Worm (Caenorhabditis elegans) whole organism, mixed stage, embryonic: ENCODE measurements around the gene rcan-1.

Experiments used
- ces-1 ChIP-seq: fragments of 150-350 bp; optimal IDR thresholded peaks from 2 replicates; lab custom pipeline; 2014; ENCODE audit warnings: missing biosample characterization, missing genetic modification reagents, missing genetic modification characterization
- elt-1 ChIP-seq: sonication (generic microtip); optimal IDR thresholded peaks from 2 replicates; lab custom pipeline; 2017; ENCODE audit warnings: missing genetic modification characterization, mild to moderate bottlenecking, missing compliant biosample characterization, antibody characterized with exemption, moderate library complexity, borderline replicate concordance; ENCODE audit not compliant: insufficient read depth
- mep-1 ChIP-seq: fragments of 150-350 bp; optimal IDR thresholded peaks from 2 replicates; lab custom pipeline; 2017; ENCODE audit warnings: missing biosample characterization, missing genetic modification reagents, missing genetic modification characterization, inconsistent platforms
- nhr-76 ChIP-seq: sonication (generic microtip); optimal IDR thresholded peaks from 2 replicates; lab custom pipeline; 2017; ENCODE audit warnings: missing biosample characterization, missing genetic modification characterization
- snpc-4 ChIP-seq: fragments of 150-350 bp; optimal IDR thresholded peaks from 2 replicates; lab custom pipeline; 2014; ENCODE audit warnings: missing biosample characterization, missing genetic modification characterization
- sptf-1 ChIP-seq: sonication (generic microtip); optimal IDR thresholded peaks from 2 replicates; lab custom pipeline; 2017; ENCODE audit warnings: mild to moderate bottlenecking, missing genetic modification characterization, moderate library complexity, missing compliant biosample characterization
- ztf-11 ChIP-seq: fragments of 150-350 bp; optimal IDR thresholded peaks from 2 replicates; lab custom pipeline; 2014; ENCODE audit warnings: missing biosample characterization, missing genetic modification characterization

ce11 chrIII:5706077-5706627 lies 22.3 kb upstream of the rcan-1 start, which contains the start of gene rpl-23:
- TF ChIP-seq mep-1: peak; percentile 98
- TF ChIP-seq sptf-1 (tag; lab: Kevin White, UChicago): peak; percentile 62
- no peak for TF ChIP-seq nhr-76 (tag; lab: Kevin White, UChicago)
- TF ChIP-seq snpc-4 (tag; lab: Kevin White, UChicago): no peak
- TF ChIP-seq ces-1 (GFP tag; lab: Kevin White, UChicago): peak; percentile 90
- TF ChIP-seq elt-1: no peak
- TF ChIP-seq ztf-11 (tag; lab: Kevin White, UChicago): peak; percentile 37
